Worm (Caenorhabditis elegans) whole organism, L1 larva: ENCODE measurements around the gene dbn-1.
A peak's percentile ranks its signal among the peaks of the same experiment; 100 is the strongest.

Experiments used
- C04F5.9 ChIP-seq: sonication (generic microtip); optimal IDR thresholded peaks from 2 replicates; lab custom pipeline; 2016; ENCODE audit warnings: missing genetic modification characterization, missing compliant biosample characterization
- F16B12.6 ChIP-seq: fragments of 150-350 bp; optimal IDR thresholded peaks from 2 replicates; lab custom pipeline; 2014; ENCODE audit warnings: missing biosample characterization, missing genetic modification characterization
- aha-1 ChIP-seq: fragments of 150-350 bp; optimal IDR thresholded peaks from 2 replicates; lab custom pipeline; 2014; ENCODE audit warnings: missing biosample characterization, missing genetic modification characterization
- alr-1 ChIP-seq: fragments of 200-800 bp; sonication (Bioruptor generic); optimal IDR thresholded peaks from 2 replicates; lab custom pipeline; 2018; ENCODE audit warnings: borderline replicate concordance, mild to moderate bottlenecking, missing genetic modification characterization, missing compliant biosample characterization
- aly-2 ChIP-seq: fragments of 150-350 bp; optimal IDR thresholded peaks from 2 replicates; lab custom pipeline; 2014; ENCODE audit warnings: missing biosample characterization, missing genetic modification characterization
- ceh-82 ChIP-seq, 3 experiments: fragments of 150-350 bp in 1 of 3; sonication (generic microtip) in 2 of 3; optimal IDR thresholded peaks; 2 replicates each; lab custom pipeline; 2014 to 2017; ENCODE audit warnings: missing biosample characterization in 3 of 3, missing genetic modification characterization in 3 of 3
- ceh-90 ChIP-seq: sonication (generic microtip); optimal IDR thresholded peaks from 2 replicates; lab custom pipeline; 2016; ENCODE audit warnings: missing genetic modification characterization, missing compliant biosample characterization
- efl-1 ChIP-seq, 4 experiments: fragments of 150-350 bp; optimal IDR thresholded peaks in 3 of 4; peaks in 1 of 4; 1 replicate in 1 of 4; 2 replicates in 3 of 4; lab custom pipeline; 2014; ENCODE audit warnings: missing biosample characterization in 2 of 4, missing genetic modification characterization in 2 of 4, missing genetic modification reagents in 2 of 4
- elt-2 ChIP-seq: sonication (generic microtip); optimal IDR thresholded peaks from 2 replicates; lab custom pipeline; 2016; ENCODE audit warnings: missing genetic modification characterization, mild to moderate bottlenecking, inconsistent platforms, missing compliant biosample characterization, missing genetic modification reagents
- fkh-4 ChIP-seq: sonication (generic microtip); optimal IDR thresholded peaks from 2 replicates; lab custom pipeline; 2016; ENCODE audit warnings: missing compliant biosample characterization, missing genetic modification characterization, borderline replicate concordance
- fkh-8 ChIP-seq: sonication (generic microtip); optimal IDR thresholded peaks from 2 replicates; lab custom pipeline; 2016; ENCODE audit warnings: mild to moderate bottlenecking, missing genetic modification characterization, missing compliant biosample characterization
- hlh-4 ChIP-seq: sonication (generic microtip); optimal IDR thresholded peaks from 2 replicates; lab custom pipeline; 2016; ENCODE audit warnings: mild to moderate bottlenecking, missing genetic modification characterization, missing compliant biosample characterization
- lin-13 ChIP-seq: fragments of 150-350 bp; optimal IDR thresholded peaks from 2 replicates; lab custom pipeline; 2014; ENCODE audit warnings: missing biosample characterization, missing genetic modification reagents, missing genetic modification characterization
- lin-15B ChIP-seq: fragments of 150-350 bp; sonication (generic microtip); optimal IDR thresholded peaks from 3 replicates; lab custom pipeline; 2014; ENCODE audit warnings: missing biosample characterization, missing genetic modification characterization
- lin-39 ChIP-seq: fragments of 150-350 bp; optimal IDR thresholded peaks from 2 replicates; lab custom pipeline; 2014; ENCODE audit warnings: missing biosample characterization, missing genetic modification reagents, missing genetic modification characterization
- lsy-2 ChIP-seq, 2 experiments: fragments of 150-350 bp; optimal IDR thresholded peaks; 2 replicates each; lab custom pipeline; 2014; ENCODE audit warnings: missing biosample characterization in 2 of 2, missing genetic modification characterization in 2 of 2
- mab-9 ChIP-seq: fragments of 200-800 bp; sonication (Bioruptor generic); IDR thresholded peaks from 2 replicates; pipeline ENCODE4 v1.3.6; 2022; ENCODE audit warnings: missing genetic modification reagents, missing genetic modification characterization, missing compliant biosample characterization
- mdl-1 ChIP-seq, 2 experiments: fragments of 150-350 bp; optimal IDR thresholded peaks; 2 replicates each; lab custom pipeline; 2014 to 2017; ENCODE audit warnings: missing biosample characterization in 2 of 2, missing genetic modification characterization in 2 of 2, inconsistent platforms in 1 of 2
- mef-2 ChIP-seq: fragments of 150-350 bp; optimal IDR thresholded peaks from 2 replicates; lab custom pipeline; 2014; ENCODE audit warnings: missing biosample characterization, missing genetic modification characterization
- mep-1 ChIP-seq: fragments of 150-350 bp; optimal IDR thresholded peaks from 2 replicates; lab custom pipeline; 2014; ENCODE audit warnings: missing biosample characterization, missing genetic modification characterization
- nhr-19 ChIP-seq: fragments of 200-800 bp; sonication (Bioruptor generic); conservative IDR thresholded peaks from 2 replicates; pipeline ENCODE4 v1.3.6; 2022; ENCODE audit warnings: missing genetic modification characterization, missing compliant biosample characterization
- nhr-237 ChIP-seq: fragments of 150-350 bp; optimal IDR thresholded peaks from 2 replicates; lab custom pipeline; 2014; ENCODE audit warnings: missing biosample characterization, missing genetic modification characterization
- nhr-71 ChIP-seq: sonication (generic microtip); optimal IDR thresholded peaks from 2 replicates; lab custom pipeline; 2016; ENCODE audit warnings: mild to moderate bottlenecking, missing genetic modification characterization, moderate library complexity, missing compliant biosample characterization
- nhr-77 ChIP-seq: fragments of 150-350 bp; optimal IDR thresholded peaks from 2 replicates; lab custom pipeline; 2014; ENCODE audit warnings: missing biosample characterization, missing genetic modification characterization
- nhr-84 ChIP-seq: sonication (generic microtip); optimal IDR thresholded peaks from 2 replicates; lab custom pipeline; 2017; ENCODE audit warnings: missing biosample characterization, missing genetic modification characterization
- nhr-85 ChIP-seq: sonication (generic microtip); peaks from one replicate; lab custom pipeline; 2016; ENCODE audit warnings: missing genetic modification characterization, inconsistent platforms, missing compliant biosample characterization
- nhr-90 ChIP-seq: sonication (generic microtip); optimal IDR thresholded peaks from 2 replicates; lab custom pipeline; 2016; ENCODE audit warnings: mild to moderate bottlenecking, missing genetic modification characterization, missing compliant biosample characterization; ENCODE audit not compliant: poor library complexity
- pqm-1 ChIP-seq: sonication (generic microtip); optimal IDR thresholded peaks from 3 replicates; lab custom pipeline; 2017; ENCODE audit warnings: missing biosample characterization, missing genetic modification characterization
- rnt-1 ChIP-seq: sonication (generic microtip); optimal IDR thresholded peaks from 2 replicates; lab custom pipeline; 2016; ENCODE audit warnings: mild to moderate bottlenecking, missing genetic modification characterization, moderate library complexity, missing compliant biosample characterization
- skn-1 ChIP-seq: fragments of 150-350 bp; optimal IDR thresholded peaks from 2 replicates; lab custom pipeline; 2014; ENCODE audit warnings: missing biosample characterization, missing genetic modification characterization
- snpc-4 ChIP-seq: fragments of 150-350 bp; optimal IDR thresholded peaks from 2 replicates; lab custom pipeline; 2014; ENCODE audit warnings: missing biosample characterization, missing genetic modification characterization
- snu-23 ChIP-seq: sonication (generic microtip); optimal IDR thresholded peaks from 2 replicates; lab custom pipeline; 2016; ENCODE audit warnings: missing genetic modification characterization, missing compliant biosample characterization
- sox-4 ChIP-seq: sonication (generic microtip); optimal IDR thresholded peaks from 2 replicates; lab custom pipeline; 2016; ENCODE audit warnings: missing genetic modification characterization, missing compliant biosample characterization
- sup-37 ChIP-seq: fragments of 200-800 bp; sonication (Bioruptor generic); optimal IDR thresholded peaks from 2 replicates; lab custom pipeline; 2018; ENCODE audit warnings: mild to moderate bottlenecking, missing genetic modification characterization, missing compliant biosample characterization
- unc-62 ChIP-seq: fragments of 150-350 bp; optimal IDR thresholded peaks from 2 replicates; lab custom pipeline; 2014; ENCODE audit warnings: missing biosample characterization, missing genetic modification reagents, missing genetic modification characterization
- vab-15 ChIP-seq: sonication (generic microtip); optimal IDR thresholded peaks from 2 replicates; lab custom pipeline; 2017; ENCODE audit warnings: missing genotype, mild to moderate bottlenecking, missing genetic modification characterization, missing compliant biosample characterization
- xbp-1 ChIP-seq: sonication (generic microtip); optimal IDR thresholded peaks from 2 replicates; lab custom pipeline; 2016; ENCODE audit warnings: missing genetic modification characterization, missing compliant biosample characterization
- zag-1 ChIP-seq: fragments of 150-350 bp; optimal IDR thresholded peaks from 2 replicates; lab custom pipeline; 2014; ENCODE audit warnings: missing biosample characterization, missing genetic modification characterization
- zip-4 ChIP-seq: fragments of 200-800 bp; sonication (Bioruptor generic); optimal IDR thresholded peaks from 2 replicates; lab custom pipeline; 2018; ENCODE audit warnings: mild to moderate bottlenecking, missing genetic modification characterization, moderate library complexity, missing compliant biosample characterization
- ztf-11 ChIP-seq, 2 experiments: sonication (generic microtip); optimal IDR thresholded peaks; 2 replicates each; lab custom pipeline; 2016 to 2017; ENCODE audit warnings: missing genetic modification characterization in 2 of 2, missing biosample characterization in 1 of 2, missing compliant biosample characterization in 1 of 2

The dbn-1 gene

DNA sequence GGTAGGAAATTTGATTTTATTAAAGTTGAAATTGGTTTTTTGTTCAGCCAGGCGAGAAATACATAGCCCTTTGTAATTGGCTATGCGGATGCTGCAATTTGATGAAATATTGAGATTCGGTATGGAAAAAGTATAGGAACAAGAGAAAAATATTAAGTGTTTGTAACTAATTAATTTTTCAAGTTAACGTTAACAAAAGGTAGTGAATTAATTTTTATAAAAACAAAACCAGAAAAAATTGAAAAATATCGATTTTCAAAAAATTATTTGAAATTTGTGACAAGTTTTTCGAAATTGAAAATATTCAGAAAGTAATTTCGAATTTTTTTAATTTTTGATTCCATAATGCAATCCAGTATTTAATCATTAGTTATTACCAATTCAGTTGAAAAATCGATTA lies 30.3 kb downstream of the dbn-1 start, which contains the start of gene W06F12.2:
TSS of gene W06F12.2 (minus strand) at position 101 of the 400 bp plus-strand sequence.
- TF ChIP-seq aha-1 (no peak), nhr-85 (tag; lab: Kevin White, UChicago) (no peak), pqm-1 (tag; lab: Kevin White, UChicago) (no peak), C04F5.9 (no peak), lin-13 (GFP tag; lab: Kevin White, UChicago) (no peak), lsy-2 (tag; optimal IDR thresholded peaks at IDR 0.05; lab: Kevin White, UChicago) (no peak), mep-1 (no peak), ceh-82 (tag; optimal IDR thresholded peaks at IDR 0.05; lab: Kevin White, UChicago) (no peak), fkh-4 (no peak), elt-2 (tag; lab: Kevin White, UChicago) (no peak), alr-1 (tag; lab: Kevin White, UChicago) (no peak), lin-39 (no peak), snpc-4 (tag; lab: Kevin White, UChicago) (no peak), nhr-84 (tag; lab: Kevin White, UChicago) (no peak), xbp-1 (tag; lab: Kevin White, UChicago) (no peak), ztf-11 (tag; optimal IDR thresholded peaks at IDR 0.05; lab: Kevin White, UChicago) (no peak), mef-2 (tag; lab: Kevin White, UChicago) (no peak), sox-4 (tag; lab: Kevin White, UChicago) (no peak)
- TF ChIP-seq, all 84 proteins: peak for 0

DNA sequence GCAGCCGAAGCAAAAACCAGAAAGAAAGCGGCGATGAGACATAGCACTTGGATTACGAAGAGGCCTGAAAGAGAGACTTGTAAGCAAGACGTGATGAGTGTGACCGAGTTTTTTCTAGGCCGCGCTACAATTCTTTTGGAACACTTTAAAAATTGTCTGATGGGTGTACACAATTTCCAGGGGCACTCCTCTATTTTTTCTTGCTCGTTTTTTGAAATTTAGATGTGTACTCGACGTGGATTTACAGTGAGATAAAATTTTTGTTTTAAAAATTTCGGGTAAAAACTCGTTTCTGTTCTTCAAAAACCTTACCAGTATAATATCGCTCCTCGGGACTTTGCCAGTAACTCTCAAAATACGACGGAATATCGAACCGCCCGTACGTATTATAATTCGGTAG lies 32.1 kb downstream of the dbn-1 start:
- TF ChIP-seq mdl-1 (tag; optimal IDR thresholded peaks at IDR 0.05; lab: Kevin White, UChicago) = no peak
- TF ChIP-seq efl-1 (optimal IDR thresholded peaks at IDR 0.05; lab: Kevin White, UChicago) = no peak
- TF ChIP-seq efl-1 (GFP tag; optimal IDR thresholded peaks at IDR 0.05 in 1 of 2; lab: Kevin White, UChicago) = peak in 1 of 2 experiments; percentile 14
- TF ChIP-seq unc-62 (GFP tag; lab: Kevin White, UChicago) = no peak
- TF ChIP-seq vab-15 (tag; lab: Kevin White, UChicago) = no peak
- TF ChIP-seq nhr-84 (tag; lab: Kevin White, UChicago) = no peak

DNA sequence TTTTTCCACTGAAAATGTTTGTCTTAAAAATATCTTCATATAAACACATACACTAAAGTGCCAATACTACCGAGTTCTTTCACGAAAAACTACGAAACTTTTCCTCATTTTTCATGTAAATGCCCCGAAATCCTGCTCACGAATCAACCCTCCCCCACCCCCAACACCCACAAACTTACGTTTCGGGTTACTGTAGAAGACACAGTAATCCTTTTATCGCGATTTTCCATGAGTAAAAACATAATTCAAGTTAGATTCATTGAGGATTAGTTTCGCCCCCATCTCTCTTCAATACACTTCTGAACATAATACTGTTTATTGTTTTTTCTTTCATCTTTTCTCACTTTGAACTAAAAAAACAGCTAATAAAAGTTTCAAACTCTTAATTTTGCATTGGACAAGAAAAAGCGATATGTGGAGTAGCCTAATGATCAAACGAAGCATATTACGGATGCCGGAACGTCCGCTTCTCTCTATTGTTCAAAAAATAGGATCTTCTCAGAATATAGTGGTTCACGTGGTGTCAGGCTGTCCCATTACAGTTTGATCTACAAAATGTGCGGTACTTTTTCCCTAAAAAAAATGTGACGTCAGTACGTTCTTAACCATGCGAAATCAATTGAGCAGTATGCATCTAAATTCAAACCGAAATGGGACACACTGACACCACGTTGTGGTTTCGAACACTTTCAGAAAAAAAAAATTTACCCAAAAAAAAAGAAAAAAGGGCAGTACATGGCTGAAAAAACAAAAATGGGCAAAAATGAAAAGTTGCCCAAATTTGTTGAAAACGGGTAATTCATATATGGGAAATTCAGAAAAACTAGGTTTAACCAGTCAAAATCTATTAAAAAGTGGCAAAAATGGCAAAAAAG lies 37.6 kb downstream of the dbn-1 start:
- TF ChIP-seq aly-2 (tag; lab: Kevin White, UChicago) (no peak), efl-1 (optimal IDR thresholded peaks at IDR 0.05; lab: Kevin White, UChicago) (no peak), efl-1 (GFP tag; optimal IDR thresholded peaks at IDR 0.05 in 1 of 2; lab: Kevin White, UChicago) (peak in 1 of 2 experiments; percentile 84), nhr-237 (tag; lab: Kevin White, UChicago) (no peak), nhr-77 (tag; lab: Kevin White, UChicago) (no peak), nhr-71 (tag; lab: Kevin White, UChicago) (peak; percentile 17), snu-23 (GFP tag; lab: Kevin White, UChicago) (no peak), skn-1 (tag; lab: Kevin White, UChicago) (no peak), lin-39 (no peak), nhr-19 (GFP tag; lab: Robert Waterston, UW) (0 out of 2 replicates have a peak, but pooled peaks have one; percentile 15), zag-1 (no peak), pqm-1 (tag; lab: Kevin White, UChicago) (no peak), sup-37 (GFP tag; lab: Kevin White, UChicago) (no peak), zip-4 (GFP tag; lab: Kevin White, UChicago) (no peak), nhr-85 (tag; lab: Kevin White, UChicago) (peak; percentile 29), ceh-90 (no peak), rnt-1 (tag; lab: Kevin White, UChicago) (no peak), nhr-90 (tag; lab: Kevin White, UChicago) (peak; percentile 4), F16B12.6 (tag; lab: Kevin White, UChicago) (no peak), aha-1 (no peak), hlh-4 (tag; lab: Kevin White, UChicago) (no peak), lin-15B (tag; lab: Kevin White, UChicago) (no peak), mdl-1 (tag; optimal IDR thresholded peaks at IDR 0.05; lab: Kevin White, UChicago) (no peak), fkh-8 (tag; lab: Kevin White, UChicago) (peak; percentile 4), mab-9 (GFP tag; lab: Robert Waterston, UW) (peak; percentile 6; the same call in 1 of the 2 replicates)
